Worm (Caenorhabditis elegans) whole organism, midembryonic: ENCODE results near the gene B0496.11.

Source experiments
- T22C8.4 ChIP-seq: fragments of 200-800 bp; sonication (Bioruptor generic); IDR thresholded peaks from 2 replicates; pipeline ENCODE4 v1.3.6; 2022; ENCODE audit warnings: missing genetic modification characterization, missing compliant biosample characterization
- cog-1 ChIP-seq: sonication (generic microtip); optimal IDR thresholded peaks from 2 replicates; lab custom pipeline; 2016; ENCODE audit warnings: missing genetic modification characterization, missing compliant biosample characterization
- flt-1 ChIP-seq: fragments of 200-800 bp; sonication (Bioruptor generic); IDR thresholded peaks from 2 replicates; pipeline ENCODE4 v1.3.6; 2022; ENCODE audit warnings: missing genetic modification characterization, missing compliant biosample characterization
- klf-2 ChIP-seq: fragments of 200-800 bp; sonication (Bioruptor generic); conservative IDR thresholded peaks from 2 replicates; pipeline ENCODE4 v1.3.6; 2022; ENCODE audit warnings: missing genetic modification reagents, missing genetic modification characterization, missing compliant biosample characterization
- med-1 ChIP-seq: sonication (generic microtip); optimal IDR thresholded peaks from 2 replicates; lab custom pipeline; 2017; ENCODE audit warnings: missing genetic modification characterization, mild to moderate bottlenecking, missing compliant biosample characterization, antibody characterized with exemption, missing genetic modification reagents; ENCODE audit not compliant: insufficient read depth
- ref-1 ChIP-seq: fragments of 200-800 bp; sonication (Bioruptor generic); conservative IDR thresholded peaks from 2 replicates; pipeline ENCODE4 v1.3.6; 2022; ENCODE audit warnings: missing genetic modification reagents, missing genetic modification characterization, missing compliant biosample characterization
- tab-1 ChIP-seq: fragments of 200-800 bp; sonication (Bioruptor generic); IDR thresholded peaks from 2 replicates; pipeline ENCODE4 v1.3.6; 2022; ENCODE audit warnings: missing genetic modification characterization, missing compliant biosample characterization
- ztf-23 ChIP-seq: fragments of 200-800 bp; sonication (Bioruptor generic); IDR thresholded peaks from 2 replicates; pipeline ENCODE4 v1.3.6; 2022; ENCODE audit warnings: missing genetic modification reagents, missing genetic modification characterization, missing compliant biosample characterization
- ztf-29 ChIP-seq: fragments of 200-800 bp; sonication (Bioruptor generic); IDR thresholded peaks from 2 replicates; pipeline ENCODE4 v1.3.6; 2022; ENCODE audit warnings: missing genetic modification reagents, missing genetic modification characterization, missing compliant biosample characterization

Gene B0496.11

ce11 chrIV:7433858-7434257, at the start of gene B0496.11:
Gene B0496.11, minus strand, starts transcription at chrIV:7433958.
- no peak for TF ChIP-seq ztf-23 (GFP tag; lab: Robert Waterston, UW)
- TF ChIP-seq ztf-29 (GFP tag; lab: Robert Waterston, UW), result no peak
- TF ChIP-seq ref-1 (GFP tag; lab: Robert Waterston, UW), result no peak
- TF ChIP-seq flt-1 (GFP tag; lab: Robert Waterston, UW), result no peak
- TF ChIP-seq klf-2 (GFP tag; lab: Robert Waterston, UW), result no peak
- TF ChIP-seq T22C8.4, result no peak
- no peak for TF ChIP-seq med-1
- no peak for TF ChIP-seq cog-1 (tag; lab: Kevin White, UChicago)

ce11 chrIV:7478134-7478533, 44.4 kb upstream of the B0496.11 start, which contains the start of gene rod-1:
Gene rod-1, plus strand, starts transcription at chrIV:7478452.
- TF ChIP-seq ztf-23 (GFP tag; lab: Robert Waterston, UW) (no peak), med-1 (no peak), T22C8.4 (no peak), tab-1 (GFP tag; lab: Robert Waterston, UW) (no peak), flt-1 (GFP tag; lab: Robert Waterston, UW) (no peak), klf-2 (GFP tag; lab: Robert Waterston, UW) (no peak), cog-1 (tag; lab: Kevin White, UChicago) (no peak), ztf-29 (GFP tag; lab: Robert Waterston, UW) (no peak), ref-1 (GFP tag; lab: Robert Waterston, UW) (no peak)

DNA sequence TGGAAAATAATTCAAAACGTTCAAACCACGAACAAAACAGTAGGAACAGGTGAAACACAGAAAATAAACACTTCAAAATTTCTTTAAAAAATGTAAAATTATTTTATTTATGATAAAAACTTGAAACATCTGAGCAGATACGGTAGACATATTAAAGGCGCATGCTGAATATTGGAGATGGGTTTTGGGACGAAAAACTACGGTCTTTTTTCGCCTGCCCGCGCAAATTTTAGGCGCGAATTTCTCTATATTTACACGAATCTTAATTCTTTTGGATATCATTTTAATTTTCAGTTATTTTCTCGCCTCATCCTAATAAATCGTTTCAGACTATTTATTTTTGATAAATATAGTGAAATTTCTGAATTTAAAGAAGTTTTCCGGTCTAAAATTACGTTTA, 43.9 kb upstream of the B0496.11 start:
- TF ChIP-seq T22C8.4 (no peak), med-1 (no peak), klf-2 (GFP tag; lab: Robert Waterston, UW) (no peak), cog-1 (tag; lab: Kevin White, UChicago) (no peak), ztf-23 (GFP tag; lab: Robert Waterston, UW) (no peak), ztf-29 (GFP tag; lab: Robert Waterston, UW) (no peak), tab-1 (GFP tag; lab: Robert Waterston, UW) (no peak), ref-1 (GFP tag; lab: Robert Waterston, UW) (no peak), flt-1 (GFP tag; lab: Robert Waterston, UW) (no peak)

DNA sequence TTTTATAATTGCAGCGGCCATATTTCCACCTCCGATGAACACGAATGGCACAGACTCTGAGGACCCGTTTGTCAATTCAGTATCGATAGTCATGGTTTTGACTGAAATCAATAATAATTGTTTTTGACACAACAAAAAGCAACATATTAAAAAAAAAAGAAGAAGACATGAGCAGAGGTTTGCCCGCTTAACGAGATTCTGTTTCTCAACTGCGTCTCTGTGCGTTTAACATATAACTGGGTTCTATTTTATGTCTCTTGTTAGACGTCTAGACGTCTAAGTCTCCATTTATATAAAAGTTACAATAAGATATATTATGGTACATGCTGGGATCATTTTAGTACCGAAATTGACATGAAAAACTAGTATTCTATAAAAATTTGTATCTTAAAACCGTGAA, 43.4 kb upstream of the B0496.11 start, which contains the start of gene pycr-4:
Gene pycr-4, minus strand, starts transcription at position 101 of the 400 bp plus-strand sequence.
- TF ChIP-seq T22C8.4 (no peak), ztf-23 (GFP tag; lab: Robert Waterston, UW) (no peak), ref-1 (GFP tag; lab: Robert Waterston, UW) (no peak), cog-1 (tag; lab: Kevin White, UChicago) (no peak), klf-2 (GFP tag; lab: Robert Waterston, UW) (no peak), med-1 (no peak), tab-1 (GFP tag; lab: Robert Waterston, UW) (no peak), flt-1 (GFP tag; lab: Robert Waterston, UW) (no peak), ztf-29 (GFP tag; lab: Robert Waterston, UW) (no peak)

DNA sequence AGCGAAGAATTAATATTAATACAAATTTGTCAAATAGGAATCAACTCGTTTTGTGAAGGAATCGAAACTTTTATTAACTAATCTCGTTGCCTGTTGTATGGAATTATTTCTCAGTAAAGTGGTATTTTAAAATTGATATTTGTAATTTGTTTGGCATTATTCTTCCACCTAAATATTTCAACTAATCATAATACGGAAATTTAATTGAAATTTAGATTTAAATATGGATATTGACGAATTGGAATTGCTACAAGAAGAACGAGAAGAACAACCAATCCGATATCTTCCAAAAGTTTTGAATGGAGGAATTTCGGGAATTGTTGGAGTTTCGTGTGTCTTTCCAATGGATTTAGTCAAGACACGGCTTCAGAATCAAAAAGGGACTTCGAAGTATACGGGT, 41.1 kb upstream of the B0496.11 start, which contains the start of gene slc-25A18.2:
Gene slc-25A18.2, plus strand, starts transcription at position 216 of the 400 bp plus-strand sequence.
- TF ChIP-seq ref-1 (GFP tag; lab: Robert Waterston, UW) (no peak), T22C8.4 (no peak), tab-1 (GFP tag; lab: Robert Waterston, UW) (no peak), cog-1 (tag; lab: Kevin White, UChicago) (no peak), ztf-23 (GFP tag; lab: Robert Waterston, UW) (no peak), med-1 (no peak), klf-2 (GFP tag; lab: Robert Waterston, UW) (no peak), flt-1 (GFP tag; lab: Robert Waterston, UW) (no peak), ztf-29 (GFP tag; lab: Robert Waterston, UW) (no peak)

DNA sequence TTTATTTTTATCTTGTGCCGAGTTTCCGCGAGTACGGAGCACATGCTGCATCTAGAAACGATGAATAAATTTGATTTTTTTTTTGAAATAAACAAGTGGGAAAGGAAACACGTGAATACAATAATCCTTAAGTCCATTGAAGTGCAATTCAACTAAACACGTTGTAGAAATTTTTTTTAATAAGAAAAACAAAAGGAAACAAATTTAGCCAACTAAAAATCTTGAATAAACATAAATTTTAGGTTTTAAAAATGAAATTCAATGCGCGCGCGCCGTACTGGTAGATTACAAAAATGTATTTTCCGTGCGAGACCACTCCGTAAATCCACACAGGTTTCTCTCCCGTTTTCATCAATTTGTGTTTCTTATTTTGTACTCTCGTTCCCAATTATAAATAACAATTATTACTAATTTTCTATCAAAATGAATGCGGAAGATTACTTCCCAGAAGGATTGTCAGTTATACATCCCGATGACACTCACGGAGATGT, 39.4 kb upstream of the B0496.11 start, which contains the start of the genes plk-3 and F55G1.6:
Gene plk-3, minus strand, starts transcription at position 51 of the 491 bp plus-strand sequence.
Gene F55G1.6, plus strand, starts transcription at position 359 of the 491 bp plus-strand sequence.
- TF ChIP-seq flt-1 (GFP tag; lab: Robert Waterston, UW) (no peak), med-1 (no peak), ztf-29 (GFP tag; lab: Robert Waterston, UW) (no peak), ref-1 (GFP tag; lab: Robert Waterston, UW) (no peak), klf-2 (GFP tag; lab: Robert Waterston, UW) (no peak), ztf-23 (GFP tag; lab: Robert Waterston, UW) (no peak), cog-1 (tag; lab: Kevin White, UChicago) (no peak), tab-1 (GFP tag; lab: Robert Waterston, UW) (no peak), T22C8.4 (no peak)

- TF ChIP-seq ref-1 (GFP tag; lab: Robert Waterston, UW) (no peak), flt-1 (GFP tag; lab: Robert Waterston, UW) (no peak), ztf-23 (GFP tag; lab: Robert Waterston, UW) (no peak), ztf-29 (GFP tag; lab: Robert Waterston, UW) (no peak), T22C8.4 (no peak), med-1 (no peak), klf-2 (GFP tag; lab: Robert Waterston, UW) (no peak), tab-1 (GFP tag; lab: Robert Waterston, UW) (no peak), cog-1 (tag; lab: Kevin White, UChicago) (no peak)
Measured at ce11 chrIV:7469782-7470413, 36.1 kb upstream of the B0496.11 start, which contains the start of gene F55G1.7. Gene F55G1.7, minus strand, starts transcription at chrIV:7469832.

ce11 chrIV:7468638-7469037, 34.9 kb upstream of the B0496.11 start:
- no peak for TF ChIP-seq klf-2 (GFP tag; lab: Robert Waterston, UW)
- TF ChIP-seq T22C8.4, result no peak
- TF ChIP-seq tab-1 (GFP tag; lab: Robert Waterston, UW), result no peak
- TF ChIP-seq flt-1 (GFP tag; lab: Robert Waterston, UW), result no peak
- no peak for TF ChIP-seq ref-1 (GFP tag; lab: Robert Waterston, UW)
- TF ChIP-seq ztf-23 (GFP tag; lab: Robert Waterston, UW), result no peak
- TF ChIP-seq ztf-29 (GFP tag; lab: Robert Waterston, UW), result no peak
- TF ChIP-seq cog-1 (tag; lab: Kevin White, UChicago), result no peak

DNA sequence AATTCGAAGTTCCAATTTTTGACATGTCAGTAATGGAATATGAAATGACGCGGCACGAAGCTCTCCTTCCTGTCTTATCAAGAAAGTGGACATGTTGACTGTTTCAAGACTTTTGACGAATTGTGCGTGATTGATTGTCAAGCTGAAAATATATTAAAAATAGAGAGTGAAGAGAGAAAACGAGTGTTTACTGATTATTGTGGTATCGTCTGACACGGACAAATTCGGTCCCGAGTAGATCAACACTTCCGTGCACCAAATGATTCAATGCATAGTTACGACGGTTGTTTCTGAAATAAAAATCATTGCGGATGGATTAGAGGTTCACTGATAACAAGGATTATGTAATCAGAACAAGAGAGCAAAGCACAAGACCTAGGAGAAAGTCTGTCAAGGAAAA, 33.4 kb upstream of the B0496.11 start:
- TF ChIP-seq cog-1 (tag; lab: Kevin White, UChicago) (no peak), T22C8.4 (no peak), flt-1 (GFP tag; lab: Robert Waterston, UW) (no peak), med-1 (no peak), ztf-29 (GFP tag; lab: Robert Waterston, UW) (no peak), ref-1 (GFP tag; lab: Robert Waterston, UW) (no peak), tab-1 (GFP tag; lab: Robert Waterston, UW) (no peak), klf-2 (GFP tag; lab: Robert Waterston, UW) (no peak), ztf-23 (GFP tag; lab: Robert Waterston, UW) (no peak)
